Fruit fly (Drosophila melanogaster) whole organism, embryonic: ENCODE data around the gene CG43063.

Experiments
- Abd-B ChIP-seq: fragments of 200-800 bp; sonication (Bioruptor generic); optimal IDR thresholded peaks from 2 replicates; lab custom pipeline; 2018; ENCODE audit warnings: missing biosample characterization, mild to moderate bottlenecking, missing genetic modification characterization, moderate library complexity
- Bdp1 ChIP-seq: fragments of 200-800 bp; sonication (Bioruptor generic); optimal IDR thresholded peaks from 3 replicates; lab custom pipeline; 2016; ENCODE audit warnings: missing biosample characterization, missing genetic modification characterization
- CG10654 ChIP-seq: fragments of 200-800 bp; sonication (Bioruptor generic); optimal IDR thresholded peaks from 2 replicates; lab custom pipeline; 2016; ENCODE audit warnings: missing biosample characterization, missing genetic modification characterization
- CG10979 ChIP-seq: fragments of 200-800 bp; sonication (Bioruptor generic); optimal IDR thresholded peaks from 2 replicates; lab custom pipeline; 2018; ENCODE audit warnings: missing biosample characterization, mild to moderate bottlenecking, missing genetic modification characterization, moderate library complexity
- CG12299 ChIP-seq: fragments of 200-800 bp; sonication (Bioruptor generic); optimal IDR thresholded peaks from 2 replicates; lab custom pipeline; 2018; ENCODE audit warnings: missing biosample characterization, mild to moderate bottlenecking, missing genetic modification characterization
- CG12769 ChIP-seq: fragments of 200-800 bp; sonication (Bioruptor generic); optimal IDR thresholded peaks from 2 replicates; lab custom pipeline; 2019; ENCODE audit warnings: missing biosample characterization, mild to moderate bottlenecking, missing genetic modification characterization, moderate library complexity
- CG13287 ChIP-seq: fragments of 200-800 bp; sonication (Bioruptor generic); IDR thresholded peaks from 2 replicates; pipeline ENCODE4 v1.3.6; 2022; ENCODE audit warnings: missing biosample characterization, missing genetic modification characterization; ENCODE audit not compliant: partially characterized antibody
- CG13624 ChIP-seq: fragments of 200-800 bp; sonication (Bioruptor generic); optimal IDR thresholded peaks from 2 replicates; lab custom pipeline; 2016; ENCODE audit warnings: missing biosample characterization, missing genetic modification characterization
- CG13775 ChIP-seq: fragments of 200-800 bp; sonication (Bioruptor generic); optimal IDR thresholded peaks from 3 replicates; lab custom pipeline; 2017; ENCODE audit warnings: missing biosample characterization, mild to moderate bottlenecking, missing genetic modification characterization
- CG13894 ChIP-seq: fragments of 200-800 bp; sonication (Bioruptor generic); optimal IDR thresholded peaks from 3 replicates; lab custom pipeline; 2018; ENCODE audit warnings: missing biosample characterization, mild to moderate bottlenecking, missing genetic modification characterization, moderate library complexity
- CG17912 ChIP-seq: fragments of 200-800 bp; sonication (Bioruptor generic); optimal IDR thresholded peaks from 2 replicates; lab custom pipeline; 2018; ENCODE audit warnings: missing biosample characterization, mild to moderate bottlenecking, missing genetic modification characterization
- CG1832 ChIP-seq: fragments of 200-800 bp; sonication (Bioruptor generic); optimal IDR thresholded peaks from 2 replicates; lab custom pipeline; 2017; ENCODE audit warnings: missing biosample characterization, mild to moderate bottlenecking, missing genetic modification characterization, inconsistent platforms
- CG2129 ChIP-seq: fragments of 200-800 bp; sonication (Bioruptor generic); IDR thresholded peaks from 2 replicates; pipeline ENCODE4 v1.3.6; 2022; ENCODE audit warnings: missing biosample characterization, missing genetic modification characterization; ENCODE audit not compliant: partially characterized antibody
- CG2678 ChIP-seq: fragments of 200-800 bp; sonication (Bioruptor generic); optimal IDR thresholded peaks from 3 replicates; lab custom pipeline; 2019; ENCODE audit warnings: missing biosample characterization, mild to moderate bottlenecking, missing genetic modification characterization, moderate library complexity
- CG3163 ChIP-seq: fragments of 200-800 bp; sonication (Bioruptor generic); optimal IDR thresholded peaks from 3 replicates; lab custom pipeline; 2016; ENCODE audit warnings: missing biosample characterization, missing genetic modification characterization
- CG3838 ChIP-seq: fragments of 200-800 bp; sonication (Bioruptor generic); optimal IDR thresholded peaks from 3 replicates; lab custom pipeline; 2016; ENCODE audit warnings: missing biosample characterization, missing genetic modification characterization
- CG4282 ChIP-seq: fragments of 200-800 bp; sonication (Bioruptor generic); optimal IDR thresholded peaks from 2 replicates; lab custom pipeline; 2016; ENCODE audit warnings: missing biosample characterization, missing genetic modification characterization
- CG4404 ChIP-seq: fragments of 200-800 bp; sonication (Bioruptor generic); IDR thresholded peaks from 2 replicates; pipeline ENCODE4 v1.3.6; 2022; ENCODE audit warnings: missing biosample characterization, missing genetic modification characterization
- CG4707 ChIP-seq: fragments of 200-800 bp; sonication (Bioruptor generic); optimal IDR thresholded peaks from 2 replicates; lab custom pipeline; 2018; ENCODE audit warnings: missing biosample characterization, mild to moderate bottlenecking, missing genetic modification characterization, moderate library complexity
- CG4820 ChIP-seq: fragments of 200-800 bp; sonication (Bioruptor generic); optimal IDR thresholded peaks from 3 replicates; lab custom pipeline; 2016; ENCODE audit warnings: missing biosample characterization, missing genetic modification characterization
- CG4854 ChIP-seq: fragments of 200-800 bp; sonication (Bioruptor generic); optimal IDR thresholded peaks from 2 replicates; lab custom pipeline; 2016; ENCODE audit warnings: missing biosample characterization, missing genetic modification characterization, inconsistent platforms
- CG5953 ChIP-seq: fragments of 200-800 bp; sonication (Bioruptor generic); IDR thresholded peaks from 2 replicates; pipeline ENCODE4 v1.3.6; 2022; ENCODE audit warnings: missing biosample characterization, missing genetic modification characterization
- CG6254 ChIP-seq: fragments of 200-800 bp; sonication (Bioruptor generic); optimal IDR thresholded peaks from 3 replicates; lab custom pipeline; 2017; ENCODE audit warnings: mild to moderate bottlenecking, missing biosample characterization, missing genetic modification reagents, missing genetic modification characterization
- CG6791 ChIP-seq: fragments of 200-800 bp; sonication (Bioruptor generic); IDR thresholded peaks from 3 replicates; pipeline ENCODE4 v1.3.6; 2022; ENCODE audit warnings: missing biosample characterization, missing genetic modification characterization; ENCODE audit not compliant: partially characterized antibody
- CG8089 ChIP-seq: fragments of 200-800 bp; sonication (Bioruptor generic); optimal IDR thresholded peaks from 3 replicates; lab custom pipeline; 2016; ENCODE audit warnings: missing biosample characterization, missing genetic modification characterization
- CTCF ChIP-seq: fragments of 200-800 bp; sonication (Bioruptor generic); optimal IDR thresholded peaks from 2 replicates; lab custom pipeline; 2017; ENCODE audit warnings: missing biosample characterization, mild to moderate bottlenecking, missing genetic modification characterization, moderate library complexity
- Dek ChIP-seq: fragments of 200-800 bp; sonication (Bioruptor generic); optimal IDR thresholded peaks from 3 replicates; lab custom pipeline; 2019; ENCODE audit warnings: missing biosample characterization, mild to moderate bottlenecking, missing genetic modification characterization, moderate library complexity
- Gug ChIP-seq: fragments of 200-800 bp; sonication (Bioruptor generic); IDR thresholded peaks from 4 replicates; pipeline ENCODE4 v1.3.6; 2022; ENCODE audit warnings: missing biosample characterization, missing genetic modification characterization
- HLH54F ChIP-seq: fragments of 200-800 bp; sonication (Bioruptor generic); optimal IDR thresholded peaks from 3 replicates; lab custom pipeline; 2016; ENCODE audit warnings: missing biosample characterization, missing genetic modification characterization
- HmgD ChIP-seq: fragments of 200-800 bp; sonication (Bioruptor generic); optimal IDR thresholded peaks from 3 replicates; lab custom pipeline; 2016; ENCODE audit warnings: missing biosample characterization, missing genetic modification characterization
- Jarid2 ChIP-seq: fragments of 200-800 bp; sonication (Bioruptor generic); optimal IDR thresholded peaks from 3 replicates; lab custom pipeline; 2017; ENCODE audit warnings: mild to moderate bottlenecking, missing biosample characterization, missing genetic modification reagents, missing genetic modification characterization
- MBD-R2 ChIP-seq: fragments of 200-800 bp; sonication (Bioruptor generic); IDR thresholded peaks from 2 replicates; pipeline ENCODE4 v1.3.6; 2022; ENCODE audit warnings: missing biosample characterization, missing genetic modification characterization
- Meics ChIP-seq: fragments of 200-800 bp; sonication (Bioruptor generic); optimal IDR thresholded peaks from 2 replicates; lab custom pipeline; 2017; ENCODE audit warnings: missing biosample characterization, mild to moderate bottlenecking, missing genetic modification characterization
- Rfx ChIP-seq: fragments of 200-800 bp; sonication (Bioruptor generic); IDR thresholded peaks from 2 replicates; pipeline ENCODE4 v1.3.6; 2022; ENCODE audit warnings: missing biosample characterization, missing genetic modification characterization
- Vsx1 ChIP-seq: fragments of 200-800 bp; sonication (Bioruptor generic); optimal IDR thresholded peaks from 2 replicates; lab custom pipeline; 2017; ENCODE audit warnings: missing biosample characterization, mild to moderate bottlenecking, missing genetic modification characterization, missing genetic modification reagents
- amos ChIP-seq: fragments of 200-800 bp; sonication (Bioruptor generic); IDR thresholded peaks from 2 replicates; pipeline ENCODE4 v1.3.6; 2022; ENCODE audit warnings: missing biosample characterization, missing genetic modification characterization; ENCODE audit not compliant: partially characterized antibody
- az2 ChIP-seq: fragments of 200-800 bp; sonication (Bioruptor generic); optimal IDR thresholded peaks from 3 replicates; lab custom pipeline; 2016; ENCODE audit warnings: missing biosample characterization, missing genetic modification characterization
- bowl ChIP-seq: fragments of 200-800 bp; sonication (Bioruptor generic); IDR thresholded peaks from 2 replicates; pipeline ENCODE4 v1.3.6; 2022; ENCODE audit warnings: missing biosample characterization, missing genetic modification characterization
- dati ChIP-seq: fragments of 200-800 bp; sonication (Bioruptor generic); IDR thresholded peaks from 2 replicates; pipeline ENCODE4 v1.3.6; 2022; ENCODE audit warnings: missing biosample characterization, missing genetic modification characterization
- en ChIP-seq: fragments of 200-800 bp; sonication (Bioruptor generic); optimal IDR thresholded peaks from 2 replicates; lab custom pipeline; 2016; ENCODE audit warnings: missing biosample characterization, missing genetic modification characterization
- esg ChIP-seq: fragments of 200-800 bp; sonication (Bioruptor generic); conservative IDR thresholded peaks from 2 replicates; pipeline ENCODE4 v1.3.6; 2022; ENCODE audit warnings: missing biosample characterization, missing genetic modification characterization
- ewg ChIP-seq: fragments of 200-800 bp; sonication (Bioruptor generic); optimal IDR thresholded peaks from 3 replicates; lab custom pipeline; 2017; ENCODE audit warnings: mild to moderate bottlenecking, missing biosample characterization, missing genetic modification reagents, missing genetic modification characterization
- inv ChIP-seq: fragments of 200-800 bp; sonication (Bioruptor generic); IDR thresholded peaks from 2 replicates; pipeline ENCODE4 v1.3.6; 2022; ENCODE audit warnings: missing biosample characterization, missing genetic modification characterization; ENCODE audit not compliant: partially characterized antibody
- klu ChIP-seq: fragments of 200-800 bp; sonication (Bioruptor generic); IDR thresholded peaks from 2 replicates; pipeline ENCODE4 v1.3.6; 2022; ENCODE audit warnings: missing biosample characterization, missing genetic modification characterization
- lab ChIP-seq: fragments of 200-800 bp; sonication (Bioruptor generic); optimal IDR thresholded peaks from 3 replicates; lab custom pipeline; 2017; ENCODE audit warnings: missing biosample characterization, missing genetic modification characterization, mild to moderate bottlenecking, moderate library complexity, missing genetic modification reagents
- nerfin-2 ChIP-seq: fragments of 200-800 bp; sonication (Bioruptor generic); IDR thresholded peaks from 2 replicates; pipeline ENCODE4 v1.3.6; 2022; ENCODE audit warnings: missing biosample characterization, missing genetic modification characterization; ENCODE audit not compliant: partially characterized antibody
- org-1 ChIP-seq: fragments of 200-800 bp; sonication (Bioruptor generic); optimal IDR thresholded peaks from 2 replicates; lab custom pipeline; 2017; ENCODE audit warnings: missing biosample characterization, missing genetic modification characterization
- ssp ChIP-seq: fragments of 200-800 bp; sonication (Bioruptor generic); IDR thresholded peaks from 2 replicates; pipeline ENCODE4 v1.3.6; 2022; ENCODE audit warnings: missing biosample characterization, missing genetic modification characterization
- tap ChIP-seq: fragments of 200-800 bp; optimal IDR thresholded peaks from 3 replicates; lab custom pipeline; 2019; ENCODE audit warnings: missing biosample characterization, mild to moderate bottlenecking, missing genetic modification characterization, moderate library complexity
- tio ChIP-seq: fragments of 200-800 bp; sonication (Bioruptor generic); optimal IDR thresholded peaks from 2 replicates; lab custom pipeline; 2017; ENCODE audit warnings: missing biosample characterization, missing genetic modification characterization, inconsistent platforms
- trem ChIP-seq: fragments of 200-800 bp; optimal IDR thresholded peaks from 3 replicates; lab custom pipeline; 2019; ENCODE audit warnings: missing biosample characterization, mild to moderate bottlenecking, missing genetic modification characterization, moderate library complexity
- wdn ChIP-seq: fragments of 200-800 bp; sonication (Bioruptor generic); IDR thresholded peaks from 2 replicates; pipeline ENCODE4 v1.3.6; 2022; ENCODE audit warnings: missing biosample characterization, missing genetic modification characterization

CG43063 gene

dm6 chr3R:13078263-13078662, 7.8 kb upstream of the CG43063 start (continued):
- TF ChIP-seq CG13775 (GFP tag; lab: Kevin White, UChicago): no peak
- no peak for TF ChIP-seq CG4404 (GFP tag; lab: Robert Waterston, UW)
- TF ChIP-seq CG3838: no peak
- no peak for TF ChIP-seq CG12299 (tag; lab: Kevin White, UChicago)
- no peak for TF ChIP-seq CG4707 (GFP tag; lab: Kevin White, UChicago)
- TF ChIP-seq inv: peak; percentile 46; the same call in 1 of the 2 replicates
- TF ChIP-seq CG4854 (GFP tag; lab: Kevin White, UChicago): no peak
- no peak for TF ChIP-seq org-1
- peak; percentile 26 for TF ChIP-seq CG13624 (GFP tag; lab: Kevin White, UChicago)
- TF ChIP-seq CG6791 (GFP tag; lab: Robert Waterston, UW): no peak
- peak; percentile 66 for TF ChIP-seq CG10979 (tag; lab: Kevin White, UChicago)
- no peak for TF ChIP-seq CG1832
- TF ChIP-seq amos (GFP tag; lab: Robert Waterston, UW): peak; percentile 80
- no peak for TF ChIP-seq tio
- TF ChIP-seq trem (tag; lab: Kevin White, UChicago): peak; percentile 46
- no peak for TF ChIP-seq CG5953 (GFP tag; lab: Robert Waterston, UW)
- no peak for TF ChIP-seq Meics
- TF ChIP-seq CG2129 (GFP tag; lab: Robert Waterston, UW): no peak
- TF ChIP-seq CG4282: no peak
- peak; percentile 0 for TF ChIP-seq HLH54F (GFP tag; lab: Kevin White, UChicago)
- no peak for TF ChIP-seq bowl
- no peak for TF ChIP-seq MBD-R2 (GFP tag; lab: Robert Waterston, UW)
- TF ChIP-seq Bdp1: no peak
- TF ChIP-seq CG12769: no peak
- TF ChIP-seq Vsx1 (GFP tag; lab: Kevin White, UChicago): no peak
- TF ChIP-seq Jarid2 (GFP tag; lab: Kevin White, UChicago): no peak
- TF ChIP-seq esg (GFP tag; lab: Robert Waterston, UW): no peak
- no peak for TF ChIP-seq wdn (GFP tag; lab: Robert Waterston, UW)
- TF ChIP-seq CTCF (GFP tag; lab: Kevin White, UChicago): peak; percentile 96
- no peak for TF ChIP-seq Abd-B (GFP tag; lab: Kevin White, UChicago)
- no peak; the same call in 1 of the 2 replicates for TF ChIP-seq CG13287 (GFP tag; lab: Robert Waterston, UW)
- TF ChIP-seq klu (GFP tag; lab: Robert Waterston, UW): no peak
- TF ChIP-seq CG3163: peak; percentile 3
- no peak for TF ChIP-seq CG4820 (GFP tag; lab: Kevin White, UChicago)
- TF ChIP-seq az2 (GFP tag; lab: Kevin White, UChicago): peak; percentile 38
- no peak for TF ChIP-seq CG2678 (tag; lab: Kevin White, UChicago)
- no peak for TF ChIP-seq en (GFP tag; lab: Kevin White, UChicago)
- TF ChIP-seq ssp (GFP tag; lab: Robert Waterston, UW): no peak
- peak; percentile 30 for TF ChIP-seq Dek
- TF ChIP-seq HmgD (GFP tag; lab: Kevin White, UChicago): peak; percentile 15
- TF ChIP-seq Rfx (GFP tag; lab: Robert Waterston, UW): peak; percentile 54
- no peak for TF ChIP-seq CG10654
- TF ChIP-seq CG8089 (GFP tag; lab: Kevin White, UChicago): peak; percentile 20
- no peak for TF ChIP-seq CG13894 (tag; lab: Kevin White, UChicago)
- TF ChIP-seq ewg (GFP tag; lab: Kevin White, UChicago): no peak
- no peak for TF ChIP-seq dati (GFP tag; lab: Robert Waterston, UW)
- no peak for TF ChIP-seq tap (tag; lab: Kevin White, UChicago)
- no peak for TF ChIP-seq Gug (GFP tag; lab: Robert Waterston, UW)
- peak; percentile 20 for TF ChIP-seq CG17912 (GFP tag; lab: Kevin White, UChicago)
- TF ChIP-seq CG6254 (GFP tag; lab: Kevin White, UChicago): peak; percentile 99
- no peak for TF ChIP-seq nerfin-2
- no peak for TF ChIP-seq lab (GFP tag; lab: Kevin White, UChicago)
